Fruit fly (Drosophila melanogaster) whole organism, embryonic: Measurements from ENCODE around the gene Chd64.

Experiments
- Awh ChIP-seq: fragments of 200-800 bp; sonication (Bioruptor generic); IDR thresholded peaks from 2 replicates; pipeline ENCODE4, ENCODE4 v1.3.6; 2022; ENCODE audit warnings: missing biosample characterization, missing genetic modification characterization
- Bteb2 ChIP-seq: fragments of 200-800 bp; sonication (Bioruptor generic); optimal IDR thresholded peaks from 2 replicates; lab custom pipeline; 2016; ENCODE audit warnings: missing biosample characterization, missing genetic modification characterization
- CG10565 ChIP-seq: fragments of 200-800 bp; sonication (Bioruptor generic); optimal IDR thresholded peaks from 3 replicates; lab custom pipeline; 2016; ENCODE audit warnings: missing biosample characterization, mild to moderate bottlenecking, missing genetic modification characterization
- CG11085 ChIP-seq: fragments of 200-800 bp; sonication (Bioruptor generic); IDR thresholded peaks from 2 replicates; pipeline ENCODE4 v1.3.6; 2022; ENCODE audit warnings: missing biosample characterization, missing genetic modification characterization
- CG11093 ChIP-seq: fragments of 200-800 bp; sonication (Bioruptor generic); IDR thresholded peaks from 3 replicates; pipeline ENCODE4 v1.3.6; 2022; ENCODE audit warnings: missing biosample characterization, missing genetic modification characterization
- CG12236 ChIP-seq: fragments of 200-800 bp; sonication (Bioruptor generic); optimal IDR thresholded peaks from 2 replicates; lab custom pipeline; 2016; ENCODE audit warnings: missing biosample characterization, missing genetic modification characterization
- CG1233 ChIP-seq: fragments of 200-800 bp; sonication (Bioruptor generic); optimal IDR thresholded peaks from 4 replicates; lab custom pipeline; 2018; ENCODE audit warnings: missing biosample characterization, mild to moderate bottlenecking, missing genetic modification characterization
- CG13287 ChIP-seq: fragments of 200-800 bp; sonication (Bioruptor generic); IDR thresholded peaks from 2 replicates; pipeline ENCODE4 v1.3.6; 2022; ENCODE audit warnings: missing biosample characterization, missing genetic modification characterization; ENCODE audit not compliant: partially characterized antibody
- CG13624 ChIP-seq: fragments of 200-800 bp; sonication (Bioruptor generic); optimal IDR thresholded peaks from 2 replicates; lab custom pipeline; 2016; ENCODE audit warnings: missing biosample characterization, missing genetic modification characterization
- CG1529 ChIP-seq: fragments of 200-800 bp; sonication (Bioruptor generic); optimal IDR thresholded peaks from 3 replicates; lab custom pipeline; 2018; ENCODE audit warnings: missing biosample characterization, missing genetic modification characterization
- CG1602 ChIP-seq: fragments of 200-800 bp; sonication (Bioruptor generic); optimal IDR thresholded peaks from 3 replicates; lab custom pipeline; 2016; ENCODE audit warnings: missing biosample characterization, missing genetic modification characterization
- CG16779 ChIP-seq: fragments of 200-800 bp; sonication (Bioruptor generic); IDR thresholded peaks from 2 replicates; pipeline ENCODE4 v1.3.6; 2022; ENCODE audit warnings: missing biosample characterization, missing genetic modification characterization
- CG18599 ChIP-seq: fragments of 200-800 bp; sonication (Bioruptor generic); optimal IDR thresholded peaks from 3 replicates; lab custom pipeline; 2017; ENCODE audit warnings: missing biosample characterization, missing genetic modification characterization, mild to moderate bottlenecking, moderate library complexity, missing genetic modification reagents
- CG2116 ChIP-seq: fragments of 200-800 bp; sonication (Bioruptor generic); optimal IDR thresholded peaks from 3 replicates; lab custom pipeline; 2018; ENCODE audit warnings: missing biosample characterization, mild to moderate bottlenecking, missing genetic modification characterization
- CG2889 ChIP-seq: fragments of 200-800 bp; sonication (Bioruptor generic); IDR thresholded peaks from 3 replicates; pipeline ENCODE4 v1.3.6; 2022; ENCODE audit warnings: missing biosample characterization, missing genetic modification characterization
- CG33213 ChIP-seq: fragments of 200-800 bp; sonication (Bioruptor generic); optimal IDR thresholded peaks from 3 replicates; lab custom pipeline; 2016; ENCODE audit warnings: missing biosample characterization, missing genetic modification characterization
- CG3838 ChIP-seq: fragments of 200-800 bp; sonication (Bioruptor generic); optimal IDR thresholded peaks from 3 replicates; lab custom pipeline; 2016; ENCODE audit warnings: missing biosample characterization, missing genetic modification characterization
- CG4328 ChIP-seq: fragments of 200-800 bp; sonication (Bioruptor generic); optimal IDR thresholded peaks from 3 replicates; lab custom pipeline; 2017; ENCODE audit warnings: missing biosample characterization, missing genetic modification reagents, missing genetic modification characterization
- CG5180 ChIP-seq: fragments of 200-800 bp; sonication (Bioruptor generic); optimal IDR thresholded peaks from 3 replicates; lab custom pipeline; 2017; ENCODE audit warnings: missing biosample characterization, missing genetic modification characterization, mild to moderate bottlenecking, moderate library complexity, missing genetic modification reagents
- CG6854 ChIP-seq: fragments of 200-800 bp; sonication (Bioruptor generic); optimal IDR thresholded peaks from 3 replicates; lab custom pipeline; 2017; ENCODE audit warnings: missing biosample characterization, mild to moderate bottlenecking, missing genetic modification characterization
- CG8089 ChIP-seq: fragments of 200-800 bp; sonication (Bioruptor generic); optimal IDR thresholded peaks from 3 replicates; lab custom pipeline; 2016; ENCODE audit warnings: missing biosample characterization, missing genetic modification characterization
- Ets97D ChIP-seq: fragments of 200-800 bp; sonication (Bioruptor generic); optimal IDR thresholded peaks from 3 replicates; lab custom pipeline; 2016; ENCODE audit warnings: missing biosample characterization, missing genetic modification characterization
- GATAe ChIP-seq: fragments of 200-800 bp; sonication (Bioruptor generic); conservative IDR thresholded peaks from 2 replicates; pipeline ENCODE4 v1.3.6; 2022; ENCODE audit warnings: missing biosample characterization, missing genetic modification characterization
- HmgD ChIP-seq: fragments of 200-800 bp; sonication (Bioruptor generic); optimal IDR thresholded peaks from 3 replicates; lab custom pipeline; 2016; ENCODE audit warnings: missing biosample characterization, missing genetic modification characterization
- MESR4 ChIP-seq: fragments of 200-800 bp; sonication (Bioruptor generic); optimal IDR thresholded peaks from 2 replicates; lab custom pipeline; 2018; ENCODE audit warnings: missing biosample characterization, mild to moderate bottlenecking, missing genetic modification characterization, moderate library complexity
- Med ChIP-seq: fragments of 200-800 bp; sonication (Bioruptor generic); peaks from one replicate; lab custom pipeline; 2016; ENCODE audit warnings: missing biosample characterization, missing genetic modification characterization, mild to moderate bottlenecking, inconsistent platforms, moderate library complexity
- Optix ChIP-seq: fragments of 200-800 bp; sonication (Bioruptor generic); IDR thresholded peaks from 3 replicates; pipeline ENCODE4 v1.3.6; 2022; ENCODE audit warnings: missing biosample characterization, missing genetic modification characterization
- Pdp1 ChIP-seq, 2 experiments: fragments of 200-800 bp; sonication (Bioruptor generic); optimal IDR thresholded peaks; 3 replicates each; lab custom pipeline; 2016; ENCODE audit warnings: missing biosample characterization in 2 of 2, missing genetic modification characterization in 2 of 2, mild to moderate bottlenecking in 1 of 2, moderate library complexity in 1 of 2
- Ptx1 ChIP-seq: fragments of 200-800 bp; sonication (Bioruptor generic); IDR thresholded peaks from 2 replicates; pipeline ENCODE4 v1.3.6; 2022; ENCODE audit warnings: missing biosample characterization, missing genetic modification characterization
- Scr ChIP-seq: fragments of 200-800 bp; sonication (Bioruptor generic); IDR thresholded peaks from 2 replicates; pipeline ENCODE4 v1.3.6; 2022; ENCODE audit warnings: missing biosample characterization, missing genetic modification characterization; ENCODE audit not compliant: partially characterized antibody
- Sox102F ChIP-seq: fragments of 200-800 bp; sonication (Bioruptor generic); optimal IDR thresholded peaks from 2 replicates; lab custom pipeline; 2018; ENCODE audit warnings: missing biosample characterization, mild to moderate bottlenecking, missing genetic modification characterization, moderate library complexity
- Spps ChIP-seq: fragments of 200-800 bp; sonication (Bioruptor generic); optimal IDR thresholded peaks from 2 replicates; lab custom pipeline; 2018; ENCODE audit warnings: missing biosample characterization, mild to moderate bottlenecking, missing genetic modification characterization
- Ssrp ChIP-seq: fragments of 200-800 bp; sonication (Bioruptor generic); optimal IDR thresholded peaks from 2 replicates; lab custom pipeline; 2018; ENCODE audit warnings: missing biosample characterization, mild to moderate bottlenecking, missing genetic modification characterization, moderate library complexity
- Trl ChIP-seq, 3 experiments: fragments of >200 bp in 2 of 3; fragments of 200-800 bp in 1 of 3; sonication (Bioruptor generic) in 1 of 3; optimal IDR thresholded peaks; 2 replicates in 1 of 3; 3 replicates in 2 of 3; lab custom pipeline; 2016 to 2017; ENCODE audit warnings: missing biosample characterization in 1 of 3, missing genetic modification characterization in 1 of 3
- YL-1 ChIP-seq: fragments of 200-800 bp; sonication (Bioruptor generic); optimal IDR thresholded peaks from 3 replicates; lab custom pipeline; 2017; ENCODE audit warnings: missing biosample characterization, mild to moderate bottlenecking, missing genetic modification characterization
- ase ChIP-seq: fragments of 200-800 bp; sonication (Bioruptor generic); IDR thresholded peaks from 3 replicates; pipeline ENCODE4 v1.3.6; 2022; ENCODE audit warnings: missing biosample characterization, missing genetic modification characterization
- ato ChIP-seq: fragments of 200-800 bp; sonication (Bioruptor generic); IDR thresholded peaks from 2 replicates; pipeline ENCODE4 v1.3.6; 2022; ENCODE audit warnings: missing biosample characterization, missing genetic modification characterization; ENCODE audit not compliant: partially characterized antibody
- chif ChIP-seq, 2 experiments: fragments of 200-800 bp; sonication (Bioruptor generic); optimal IDR thresholded peaks; 3 replicates each; lab custom pipeline; 2016; ENCODE audit warnings: missing biosample characterization in 2 of 2, missing genetic modification characterization in 2 of 2
- ci ChIP-seq: fragments of 200-800 bp; sonication (Bioruptor generic); IDR thresholded peaks from 3 replicates; pipeline ENCODE4 v1.3.6; 2022; ENCODE audit warnings: missing biosample characterization, missing genetic modification characterization
- dm ChIP-seq: fragments of 200-800 bp; sonication (Bioruptor generic); optimal IDR thresholded peaks from 3 replicates; lab custom pipeline; 2016; ENCODE audit warnings: missing biosample characterization, missing genetic modification characterization
- dmrt99B ChIP-seq: fragments of 200-800 bp; sonication (Bioruptor generic); optimal IDR thresholded peaks from 2 replicates; lab custom pipeline; 2018; ENCODE audit warnings: missing biosample characterization, mild to moderate bottlenecking, missing genetic modification characterization, moderate library complexity
- dysf ChIP-seq: fragments of 200-800 bp; sonication (Bioruptor generic); IDR thresholded peaks from 3 replicates; pipeline ENCODE4 v1.3.6; 2022; ENCODE audit warnings: missing biosample characterization, missing genetic modification characterization
- gcm ChIP-seq: fragments of 200-800 bp; sonication (Bioruptor generic); optimal IDR thresholded peaks from 2 replicates; lab custom pipeline; 2019; ENCODE audit warnings: missing biosample characterization, mild to moderate bottlenecking, missing genetic modification characterization, moderate library complexity
- gfzf ChIP-seq: fragments of 200-800 bp; sonication (Bioruptor generic); optimal IDR thresholded peaks from 2 replicates; lab custom pipeline; 2016; ENCODE audit warnings: missing biosample characterization, mild to moderate bottlenecking, missing genetic modification characterization, moderate library complexity
- gsb ChIP-seq: fragments of 200-800 bp; sonication (Bioruptor generic); IDR thresholded peaks from 2 replicates; pipeline ENCODE4 v1.3.6; 2022; ENCODE audit warnings: missing biosample characterization, missing genetic modification characterization
- kah ChIP-seq: fragments of 200-800 bp; sonication (Bioruptor generic); optimal IDR thresholded peaks from 2 replicates; lab custom pipeline; 2018; ENCODE audit warnings: missing biosample characterization, mild to moderate bottlenecking, missing genetic modification characterization
- mam ChIP-seq: fragments of 200-800 bp; sonication (Bioruptor generic); optimal IDR thresholded peaks from 3 replicates; lab custom pipeline; 2016; ENCODE audit warnings: missing biosample characterization, missing genetic modification characterization
- mirr ChIP-seq: fragments of 200-800 bp; sonication (Bioruptor generic); optimal IDR thresholded peaks from 3 replicates; lab custom pipeline; 2018; ENCODE audit warnings: missing biosample characterization, mild to moderate bottlenecking, missing genetic modification characterization
- repo ChIP-seq: fragments of 200-800 bp; sonication (Bioruptor generic); optimal IDR thresholded peaks from 2 replicates; lab custom pipeline; 2016; ENCODE audit warnings: missing biosample characterization, missing genetic modification characterization
- sd ChIP-seq: fragments of 200-800 bp; sonication (Bioruptor generic); optimal IDR thresholded peaks from 3 replicates; lab custom pipeline; 2018; ENCODE audit warnings: missing biosample characterization, mild to moderate bottlenecking, missing genetic modification characterization, moderate library complexity
- zfh2 ChIP-seq: fragments of 200-800 bp; sonication (Bioruptor generic); optimal IDR thresholded peaks from 2 replicates; lab custom pipeline; 2016; ENCODE audit warnings: missing biosample characterization, missing genetic modification characterization

Chd64 gene

dm6 chr3L:4135857-4136256, 13.7 kb upstream of the Chd64 start, which contains the start of gene RfC4 (continued):
- TF ChIP-seq Bteb2 (GFP tag; lab: Kevin White, UChicago) (no peak), Scr (peak; percentile 44; the same call in 1 of the 2 replicates), CG12236 (GFP tag; lab: Kevin White, UChicago) (no peak), CG11093 (GFP tag; lab: Robert Waterston, UW) (no peak), Pdp1 (GFP tag; optimal IDR thresholded peaks at IDR 0.05; lab: Kevin White, UChicago) (no peak), kah (GFP tag; lab: Kevin White, UChicago) (no peak), CG13624 (no peak), CG18599 (GFP tag; lab: Kevin White, UChicago) (no peak), MESR4 (GFP tag; lab: Kevin White, UChicago) (peak; percentile 27), HmgD (peak; percentile 29), CG5180 (GFP tag; lab: Kevin White, UChicago) (no peak), CG1529 (GFP tag; lab: Kevin White, UChicago) (no peak), ase (GFP tag; lab: Robert Waterston, UW) (no peak), zfh2 (GFP tag; lab: Kevin White, UChicago) (no peak), ci (GFP tag; lab: Robert Waterston, UW) (no peak), gcm (GFP tag; lab: Kevin White, UChicago) (no peak), Ssrp (tag; lab: Kevin White, UChicago) (no peak), Spps (no peak), ato (GFP tag; lab: Robert Waterston, UW) (no peak), CG11085 (GFP tag; lab: Robert Waterston, UW) (no peak), dysf (GFP tag; lab: Robert Waterston, UW) (no peak), dmrt99B (tag; lab: Kevin White, UChicago) (no peak), sd (tag; lab: Kevin White, UChicago) (no peak), CG6854 (no peak), repo (GFP tag; lab: Kevin White, UChicago) (no peak), CG33213 (no peak), CG4328 (GFP tag; lab: Kevin White, UChicago) (no peak), CG1602 (GFP tag; lab: Kevin White, UChicago) (no peak), Trl (optimal IDR thresholded peaks at IDR 0.05; lab: Kevin White, UChicago) (no peak), Trl (GFP tag; optimal IDR thresholded peaks at IDR 0.05; lab: Kevin White, UChicago) (no peak), CG2889 (GFP tag; lab: Robert Waterston, UW) (no peak), gfzf (GFP tag; lab: Kevin White, UChicago) (peak; percentile 69), Optix (GFP tag; lab: Robert Waterston, UW) (no peak), gsb (GFP tag; lab: Robert Waterston, UW) (no peak), mirr (GFP tag; lab: Kevin White, UChicago) (no peak), GATAe (GFP tag; lab: Robert Waterston, UW) (no peak), YL-1 (GFP tag; lab: Kevin White, UChicago) (peak; percentile 5), CG10565 (GFP tag; lab: Kevin White, UChicago) (no peak), dm (GFP tag; lab: Kevin White, UChicago) (peak; percentile 18), Ptx1 (GFP tag; lab: Robert Waterston, UW) (no peak), CG1233 (GFP tag; lab: Kevin White, UChicago) (no peak), mam (GFP tag; lab: Kevin White, UChicago) (no peak), chif (GFP tag; optimal IDR thresholded peaks at IDR 0.05; lab: Kevin White, UChicago) (no peak), CG13287 (peak; percentile 36; the same call in 1 of the 2 replicates), CG16779 (no peak), Sox102F (GFP tag; lab: Kevin White, UChicago) (no peak), Ets97D (no peak), Awh (GFP tag; lab: Robert Waterston, UW) (no peak), CG8089 (no peak), Med (peak; percentile 53), CG2116 (GFP tag; lab: Kevin White, UChicago) (peak; percentile 58), CG3838 (no peak)
